Fruit fly (Drosophila melanogaster) whole organism, embryonic: ENCODE measurements around the gene hry.
A peak's percentile ranks its signal among the peaks of the same experiment; 100 is the strongest.

Experiments used
- Antp ChIP-seq: fragments of 200-800 bp; sonication (Bioruptor generic); optimal IDR thresholded peaks from 3 replicates; lab custom pipeline; 2016; ENCODE audit warnings: missing biosample characterization, missing genetic modification characterization
- CG1024 ChIP-seq: fragments of 200-800 bp; sonication (Bioruptor generic); IDR thresholded peaks from 2 replicates; pipeline ENCODE4 v1.3.6; 2022; ENCODE audit warnings: missing biosample characterization, missing genetic modification characterization
- CG11093 ChIP-seq: fragments of 200-800 bp; sonication (Bioruptor generic); IDR thresholded peaks from 3 replicates; pipeline ENCODE4 v1.3.6; 2022; ENCODE audit warnings: missing biosample characterization, missing genetic modification characterization
- CG11695 ChIP-seq: fragments of 200-800 bp; sonication (Bioruptor generic); IDR thresholded peaks from 3 replicates; pipeline ENCODE4 v1.3.6; 2022; ENCODE audit warnings: missing biosample characterization, missing genetic modification characterization
- CG17829 ChIP-seq: fragments of 200-800 bp; optimal IDR thresholded peaks from 2 replicates; lab custom pipeline; 2019; ENCODE audit warnings: missing biosample characterization, mild to moderate bottlenecking, missing genetic modification characterization, moderate library complexity
- CG2116 ChIP-seq: fragments of 200-800 bp; sonication (Bioruptor generic); optimal IDR thresholded peaks from 3 replicates; lab custom pipeline; 2018; ENCODE audit warnings: missing biosample characterization, mild to moderate bottlenecking, missing genetic modification characterization
- CG2129 ChIP-seq: fragments of 200-800 bp; sonication (Bioruptor generic); IDR thresholded peaks from 2 replicates; pipeline ENCODE4 v1.3.6; 2022; ENCODE audit warnings: missing biosample characterization, missing genetic modification characterization; ENCODE audit not compliant: partially characterized antibody
- CG30403 ChIP-seq: fragments of 200-800 bp; sonication (Bioruptor generic); optimal IDR thresholded peaks from 3 replicates; lab custom pipeline; 2016; ENCODE audit warnings: missing biosample characterization, missing genetic modification characterization
- CG30431 ChIP-seq: fragments of 200-800 bp; sonication (Bioruptor generic); optimal IDR thresholded peaks from 2 replicates; lab custom pipeline; 2017; ENCODE audit warnings: missing biosample characterization, missing genetic modification characterization
- CG31224 ChIP-seq: fragments of 200-800 bp; sonication (Bioruptor generic); IDR thresholded peaks from 2 replicates; pipeline ENCODE4 v1.3.6; 2022; ENCODE audit warnings: missing biosample characterization, missing genetic modification characterization
- CG31388 ChIP-seq: fragments of 200-800 bp; sonication (Bioruptor generic); optimal IDR thresholded peaks from 2 replicates; lab custom pipeline; 2016; ENCODE audit warnings: missing biosample characterization, missing genetic modification characterization
- CG3163 ChIP-seq: fragments of 200-800 bp; sonication (Bioruptor generic); optimal IDR thresholded peaks from 3 replicates; lab custom pipeline; 2016; ENCODE audit warnings: missing biosample characterization, missing genetic modification characterization
- CG6175 ChIP-seq: fragments of 200-800 bp; sonication (Bioruptor generic); IDR thresholded peaks from 3 replicates; pipeline ENCODE4 v1.3.6; 2022; ENCODE audit warnings: missing biosample characterization, missing genetic modification characterization
- CG7556 ChIP-seq: fragments of 200-800 bp; sonication (Bioruptor generic); optimal IDR thresholded peaks from 2 replicates; lab custom pipeline; 2017; ENCODE audit warnings: missing biosample characterization, mild to moderate bottlenecking, missing genetic modification characterization
- CTCF ChIP-seq: fragments of 200-800 bp; sonication (Bioruptor generic); optimal IDR thresholded peaks from 2 replicates; lab custom pipeline; 2017; ENCODE audit warnings: missing biosample characterization, mild to moderate bottlenecking, missing genetic modification characterization, moderate library complexity
- Dll ChIP-seq: fragments of 200-800 bp; sonication (Bioruptor generic); IDR thresholded peaks from 4 replicates; pipeline ENCODE4 v1.3.6; 2022; ENCODE audit warnings: missing biosample characterization, missing genetic modification characterization; ENCODE audit not compliant: partially characterized antibody
- Drgx ChIP-seq: fragments of 200-800 bp; sonication (Bioruptor generic); IDR thresholded peaks from 2 replicates; pipeline ENCODE4 v1.3.6; 2022; ENCODE audit warnings: missing biosample characterization, missing genetic modification characterization
- E2f1 ChIP-seq: fragments of 200-800 bp; sonication (Bioruptor generic); IDR thresholded peaks from 2 replicates; pipeline ENCODE4 v1.3.6; 2022; ENCODE audit warnings: missing biosample characterization, missing genetic modification characterization
- Ets65A ChIP-seq: fragments of 200-800 bp; sonication (Bioruptor generic); peaks from one replicate; lab custom pipeline; 2016; ENCODE audit warnings: missing biosample characterization, missing genetic modification characterization
- Ets97D ChIP-seq: fragments of 200-800 bp; sonication (Bioruptor generic); optimal IDR thresholded peaks from 3 replicates; lab custom pipeline; 2016; ENCODE audit warnings: missing biosample characterization, missing genetic modification characterization
- Kr ChIP-seq: fragments of 200-800 bp; sonication (Bioruptor generic); optimal IDR thresholded peaks from 2 replicates; lab custom pipeline; 2017; ENCODE audit warnings: missing biosample characterization, mild to moderate bottlenecking, missing genetic modification characterization
- Lpt ChIP-seq: fragments of >200 bp; optimal IDR thresholded peaks from 2 replicates; lab custom pipeline; 2018; ENCODE audit warnings: missing biosample characterization, missing genetic modification characterization
- Max ChIP-seq: fragments of 200-800 bp; sonication (Bioruptor generic); optimal IDR thresholded peaks from 2 replicates; lab custom pipeline; 2016; ENCODE audit warnings: missing biosample characterization, mild to moderate bottlenecking, missing genetic modification characterization
- Oaz ChIP-seq: fragments of 200-800 bp; sonication (Bioruptor generic); IDR thresholded peaks from 2 replicates; pipeline ENCODE4 v1.3.6; 2022; ENCODE audit warnings: missing biosample characterization, missing genetic modification characterization
- Optix ChIP-seq: fragments of 200-800 bp; sonication (Bioruptor generic); IDR thresholded peaks from 3 replicates; pipeline ENCODE4 v1.3.6; 2022; ENCODE audit warnings: missing biosample characterization, missing genetic modification characterization
- Ptx1 ChIP-seq: fragments of 200-800 bp; sonication (Bioruptor generic); IDR thresholded peaks from 2 replicates; pipeline ENCODE4 v1.3.6; 2022; ENCODE audit warnings: missing biosample characterization, missing genetic modification characterization
- Six4 ChIP-seq: fragments of 200-800 bp; sonication (Bioruptor generic); optimal IDR thresholded peaks from 2 replicates; lab custom pipeline; 2016; ENCODE audit warnings: missing biosample characterization, missing genetic modification characterization
- Vsx1 ChIP-seq: fragments of 200-800 bp; sonication (Bioruptor generic); optimal IDR thresholded peaks from 2 replicates; lab custom pipeline; 2017; ENCODE audit warnings: missing biosample characterization, mild to moderate bottlenecking, missing genetic modification characterization, missing genetic modification reagents
- br ChIP-seq: fragments of >200 bp; optimal IDR thresholded peaks from 2 replicates; lab custom pipeline; 2017
- cg ChIP-seq: fragments of 200-800 bp; sonication (Bioruptor generic); optimal IDR thresholded peaks from 3 replicates; lab custom pipeline; 2019; ENCODE audit warnings: missing biosample characterization, mild to moderate bottlenecking, missing genetic modification characterization, moderate library complexity
- ci ChIP-seq: fragments of 200-800 bp; sonication (Bioruptor generic); IDR thresholded peaks from 3 replicates; pipeline ENCODE4 v1.3.6; 2022; ENCODE audit warnings: missing biosample characterization, missing genetic modification characterization
- disco-r ChIP-seq: fragments of 200-800 bp; sonication (Bioruptor generic); optimal IDR thresholded peaks from 2 replicates; lab custom pipeline; 2016; ENCODE audit warnings: missing biosample characterization, missing genetic modification characterization
- fd3F ChIP-seq: fragments of 200-800 bp; sonication (Bioruptor generic); optimal IDR thresholded peaks from 2 replicates; lab custom pipeline; 2018; ENCODE audit warnings: missing biosample characterization, mild to moderate bottlenecking, missing genetic modification characterization, moderate library complexity
- gce ChIP-seq: fragments of 200-800 bp; sonication (Bioruptor generic); IDR thresholded peaks from 3 replicates; pipeline ENCODE4 v1.3.6; 2022; ENCODE audit warnings: missing biosample characterization, missing genetic modification characterization
- hbn ChIP-seq: fragments of 200-800 bp; sonication (Bioruptor generic); IDR thresholded peaks from 2 replicates; pipeline ENCODE4 v1.3.6; 2022; ENCODE audit warnings: missing biosample characterization, missing genetic modification characterization; ENCODE audit not compliant: partially characterized antibody
- her ChIP-seq: fragments of 200-800 bp; sonication (Bioruptor generic); optimal IDR thresholded peaks from 2 replicates; lab custom pipeline; 2016; ENCODE audit warnings: missing biosample characterization, missing genetic modification characterization
- ind ChIP-seq: fragments of 200-800 bp; sonication (Bioruptor generic); optimal IDR thresholded peaks from 3 replicates; lab custom pipeline; 2016; ENCODE audit warnings: missing biosample characterization, missing genetic modification characterization
- jigr1 ChIP-seq: fragments of 200-800 bp; sonication (Bioruptor generic); IDR thresholded peaks from 3 replicates; pipeline ENCODE4 v1.3.6; 2022; ENCODE audit warnings: missing biosample characterization, missing genetic modification characterization
- kay ChIP-seq: fragments of 200-800 bp; sonication (Bioruptor generic); optimal IDR thresholded peaks from 2 replicates; lab custom pipeline; 2016; ENCODE audit warnings: missing biosample characterization, missing genetic modification characterization
- knrl ChIP-seq: fragments of 200-800 bp; sonication (Bioruptor generic); IDR thresholded peaks from 3 replicates; pipeline ENCODE4 v1.3.6; 2022; ENCODE audit warnings: missing biosample characterization, missing genetic modification characterization; ENCODE audit not compliant: partially characterized antibody
- lov ChIP-seq, 2 experiments: fragments of 200-800 bp in 1 of 2; fragments of >200 bp in 1 of 2; sonication (Bioruptor generic) in 1 of 2; IDR thresholded peaks in 1 of 2; optimal IDR thresholded peaks in 1 of 2; 2 replicates in 1 of 2; 3 replicates in 1 of 2; pipeline versions ENCODE4 v1.3.6 to Lab custom; 2017 to 2022; ENCODE audit warnings: missing biosample characterization in 1 of 2, missing genetic modification characterization in 1 of 2
- otp ChIP-seq: fragments of 200-800 bp; sonication (Bioruptor generic); IDR thresholded peaks from 3 replicates; pipeline ENCODE4, ENCODE4 v1.3.6; 2022; ENCODE audit warnings: missing biosample characterization, missing genetic modification characterization
- psq ChIP-seq: fragments of 200-800 bp; sonication (Bioruptor generic); optimal IDR thresholded peaks from 2 replicates; lab custom pipeline; 2017; ENCODE audit warnings: missing biosample characterization, missing genetic modification characterization
- salm ChIP-seq: fragments of 200-800 bp; sonication (Bioruptor generic); optimal IDR thresholded peaks from 2 replicates; lab custom pipeline; 2018; ENCODE audit warnings: missing biosample characterization, mild to moderate bottlenecking, missing genetic modification characterization
- schlank ChIP-seq: fragments of 200-800 bp; sonication (Bioruptor generic); optimal IDR thresholded peaks from 2 replicates; lab custom pipeline; 2018; ENCODE audit warnings: missing biosample characterization, mild to moderate bottlenecking, missing genetic modification characterization
- shn ChIP-seq: fragments of 200-800 bp; sonication (Bioruptor generic); optimal IDR thresholded peaks from 3 replicates; lab custom pipeline; 2016; ENCODE audit warnings: missing biosample characterization, missing genetic modification characterization
- ssp ChIP-seq: fragments of 200-800 bp; sonication (Bioruptor generic); IDR thresholded peaks from 2 replicates; pipeline ENCODE4 v1.3.6; 2022; ENCODE audit warnings: missing biosample characterization, missing genetic modification characterization
- tna ChIP-seq: fragments of 200-800 bp; sonication (Bioruptor generic); IDR thresholded peaks from 2 replicates; pipeline ENCODE4 v1.3.6; 2022; ENCODE audit warnings: missing biosample characterization, missing genetic modification characterization; ENCODE audit not compliant: partially characterized antibody
- vfl ChIP-seq: fragments of 200-800 bp; sonication (Bioruptor generic); optimal IDR thresholded peaks from 2 replicates; lab custom pipeline; 2016; ENCODE audit warnings: missing biosample characterization, missing genetic modification characterization
- vnd ChIP-seq: fragments of 200-800 bp; sonication (Bioruptor generic); IDR thresholded peaks from 3 replicates; pipeline ENCODE4 v1.3.6; 2022; ENCODE audit warnings: missing biosample characterization, missing genetic modification characterization; ENCODE audit not compliant: partially characterized antibody
- zen2 ChIP-seq: fragments of 200-800 bp; sonication (Bioruptor generic); IDR thresholded peaks from 3 replicates; pipeline ENCODE4 v1.3.6; 2022; ENCODE audit warnings: missing biosample characterization, missing genetic modification characterization; ENCODE audit not compliant: partially characterized antibody

hry gene

DNA sequence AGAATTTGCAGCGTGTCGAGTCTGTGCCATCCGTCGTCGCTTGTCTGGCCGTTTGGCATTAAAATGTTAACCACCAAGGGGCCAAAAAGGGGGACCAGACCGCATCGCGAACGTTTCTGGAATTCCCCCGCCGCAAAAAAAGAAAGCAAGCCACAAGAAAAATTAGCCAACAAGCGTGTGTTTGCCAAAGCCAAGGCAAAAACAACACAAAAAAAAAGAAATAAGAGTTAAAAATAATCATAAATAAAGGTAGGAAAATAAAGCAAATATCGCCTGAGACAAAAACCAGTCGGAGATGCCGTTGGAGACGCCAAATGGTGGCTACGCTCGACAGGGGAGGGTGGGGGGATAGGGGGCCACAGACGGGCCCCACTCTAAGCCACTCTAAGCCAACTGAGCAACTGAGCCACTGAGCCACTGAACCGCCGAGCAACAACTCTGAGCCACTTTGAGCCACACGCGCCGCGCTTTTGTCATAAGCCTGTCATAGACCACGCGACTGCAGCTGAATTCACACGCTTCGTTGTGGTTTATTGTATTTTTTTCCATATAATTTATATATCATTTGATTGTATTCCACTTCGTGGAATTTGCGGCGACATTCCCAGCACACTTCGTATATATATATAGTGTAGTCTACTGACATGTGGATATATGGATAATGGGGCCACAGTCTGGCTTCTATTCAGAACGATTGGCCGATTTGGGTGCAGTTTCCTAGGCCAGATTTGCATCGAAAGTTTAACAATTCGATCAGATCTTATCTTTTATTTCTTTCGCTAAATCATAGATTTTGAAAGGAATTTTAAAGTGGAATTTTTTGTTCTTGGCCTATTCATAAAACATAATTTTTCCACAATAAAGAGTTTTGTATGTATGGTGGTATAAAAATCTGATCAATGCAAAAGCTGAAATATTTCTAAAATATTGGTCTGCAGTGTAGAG, 18.3 kb downstream of the hry start (continued):
- TF ChIP-seq CG17829 (tag; lab: Kevin White, UChicago) (no peak), E2f1 (GFP tag; lab: Robert Waterston, UW) (no peak), vnd (GFP tag; lab: Robert Waterston, UW) (no peak), ind (GFP tag; lab: Kevin White, UChicago) (no peak), CG2116 (GFP tag; lab: Kevin White, UChicago) (no peak), CTCF (no peak), disco-r (GFP tag; lab: Kevin White, UChicago) (no peak), Kr (no peak), Ets65A (GFP tag; lab: Kevin White, UChicago) (peak; percentile 35), CG7556 (no peak), fd3F (GFP tag; lab: Kevin White, UChicago) (no peak), psq (no peak), CG2129 (no peak), ssp (GFP tag; lab: Robert Waterston, UW) (no peak), Ptx1 (no peak), schlank (tag; lab: Kevin White, UChicago) (no peak), Six4 (GFP tag; lab: Kevin White, UChicago) (no peak), br (no peak), vfl (GFP tag; lab: Kevin White, UChicago) (no peak), Optix (GFP tag; lab: Robert Waterston, UW) (no peak), tna (GFP tag; lab: Robert Waterston, UW) (no peak), salm (tag; lab: Kevin White, UChicago) (no peak), Oaz (GFP tag; lab: Robert Waterston, UW) (no peak), CG31388 (GFP tag; lab: Kevin White, UChicago) (no peak), CG30403 (GFP tag; lab: Kevin White, UChicago) (no peak), Ets97D (GFP tag; lab: Kevin White, UChicago) (no peak), gce (no peak), Lpt (GFP tag; lab: Kevin White, UChicago) (no peak), kay (GFP tag; lab: Kevin White, UChicago) (no peak), Drgx (GFP tag; lab: Robert Waterston, UW) (peak; percentile 46; the same call in 1 of the 2 replicates), jigr1 (GFP tag; lab: Robert Waterston, UW) (no peak), CG11695 (no peak), knrl (GFP tag; lab: Robert Waterston, UW) (no peak), CG3163 (no peak), Vsx1 (GFP tag; lab: Kevin White, UChicago) (peak; percentile 66), CG11093 (GFP tag; lab: Robert Waterston, UW) (no peak), CG6175 (GFP tag; lab: Robert Waterston, UW) (peak; percentile 88), CG1024 (GFP tag; lab: Robert Waterston, UW) (no peak), her (GFP tag; lab: Kevin White, UChicago) (no peak), lov (optimal IDR thresholded peaks at IDR 0.05; lab: Kevin White, UChicago) (no peak), lov (GFP tag; IDR thresholded peaks at IDR 0.05; lab: Robert Waterston, UW) (no peak), hbn (GFP tag; lab: Robert Waterston, UW) (no peak), Dll (no peak), CG30431 (GFP tag; lab: Kevin White, UChicago) (no peak), Antp (no peak), otp (no peak), shn (GFP tag; lab: Kevin White, UChicago) (no peak), Max (GFP tag; lab: Kevin White, UChicago) (no peak), cg (GFP tag; lab: Kevin White, UChicago) (no peak), CG31224 (no peak), zen2 (no peak), ci (no peak)
